Fruit fly (Drosophila melanogaster) whole organism, prepupa: ENCODE results near the gene CG13795.

ENCODE experiments used
- Blimp-1 ChIP-seq: fragments of 200-800 bp; sonication (Bioruptor generic); optimal IDR thresholded peaks from 3 replicates; lab custom pipeline; 2017; ENCODE audit warnings: missing biosample characterization, missing genetic modification characterization, mild to moderate bottlenecking, moderate library complexity, missing genetic modification reagents
- CG10631 ChIP-seq: fragments of 200-800 bp; sonication (Bioruptor generic); optimal IDR thresholded peaks from 2 replicates; lab custom pipeline; 2016; ENCODE audit warnings: missing biosample characterization, missing genetic modification characterization
- CG10669 ChIP-seq: fragments of 200-800 bp; sonication (Bioruptor generic); optimal IDR thresholded peaks from 3 replicates; lab custom pipeline; 2018; ENCODE audit warnings: missing biosample characterization, mild to moderate bottlenecking, missing genetic modification characterization, moderate library complexity
- CG11294 ChIP-seq: fragments of 200-800 bp; sonication (Bioruptor generic); IDR thresholded peaks from 2 replicates; pipeline ENCODE4 v1.3.6; 2022; ENCODE audit warnings: missing biosample characterization, missing genetic modification characterization
- CG11902 ChIP-seq: fragments of 200-800 bp; sonication (Bioruptor generic); optimal IDR thresholded peaks from 3 replicates; lab custom pipeline; 2016; ENCODE audit warnings: missing biosample characterization, missing genetic modification characterization
- CG31627 ChIP-seq: fragments of 200-800 bp; sonication (Bioruptor generic); optimal IDR thresholded peaks from 3 replicates; lab custom pipeline; 2016; ENCODE audit warnings: missing biosample characterization, missing genetic modification characterization
- CG34406 ChIP-seq: fragments of 200-800 bp; sonication (Bioruptor generic); optimal IDR thresholded peaks from 3 replicates; lab custom pipeline; 2016; ENCODE audit warnings: missing biosample characterization, missing genetic modification characterization
- CG3919 ChIP-seq: fragments of 200-800 bp; sonication (Bioruptor generic); optimal IDR thresholded peaks from 3 replicates; lab custom pipeline; 2016; ENCODE audit warnings: missing biosample characterization, missing genetic modification characterization
- CG4318 ChIP-seq: fragments of 200-800 bp; sonication (Bioruptor generic); optimal IDR thresholded peaks from 3 replicates; lab custom pipeline; 2017; ENCODE audit warnings: missing biosample characterization, mild to moderate bottlenecking, missing genetic modification characterization
- CG6163 ChIP-seq: fragments of 200-800 bp; sonication (Bioruptor generic); IDR thresholded peaks from 3 replicates; pipeline ENCODE4 v1.3.6; 2022; ENCODE audit warnings: missing biosample characterization, missing genetic modification characterization
- CG6276 ChIP-seq: fragments of 200-800 bp; sonication (Bioruptor generic); optimal IDR thresholded peaks from 2 replicates; lab custom pipeline; 2017; ENCODE audit warnings: missing biosample characterization, mild to moderate bottlenecking, missing genetic modification characterization
- CG6854 ChIP-seq: fragments of 200-800 bp; sonication (Bioruptor generic); optimal IDR thresholded peaks from 2 replicates; lab custom pipeline; 2017; ENCODE audit warnings: missing biosample characterization, mild to moderate bottlenecking, missing genetic modification characterization
- CG7368 ChIP-seq: fragments of 200-800 bp; sonication (Bioruptor generic); optimal IDR thresholded peaks from 3 replicates; lab custom pipeline; 2016; ENCODE audit warnings: missing biosample characterization, missing genetic modification characterization
- CG8119 ChIP-seq: fragments of 200-800 bp; sonication (Bioruptor generic); IDR thresholded peaks from 3 replicates; pipeline ENCODE4 v1.3.6; 2022; ENCODE audit warnings: missing biosample characterization, missing genetic modification characterization
- CG8319 ChIP-seq: fragments of 200-800 bp; sonication (Bioruptor generic); optimal IDR thresholded peaks from 3 replicates; lab custom pipeline; 2016; ENCODE audit warnings: missing biosample characterization, missing genetic modification characterization
- CG8632 ChIP-seq: fragments of 200-800 bp; sonication (Bioruptor generic); optimal IDR thresholded peaks from 3 replicates; lab custom pipeline; 2016; ENCODE audit warnings: missing biosample characterization, missing genetic modification characterization
- CG9139 ChIP-seq: fragments of 200-800 bp; sonication (Bioruptor generic); optimal IDR thresholded peaks from 3 replicates; lab custom pipeline; 2017; ENCODE audit warnings: missing biosample characterization, mild to moderate bottlenecking, missing genetic modification characterization
- Eip75B ChIP-seq: fragments of 200-800 bp; sonication (Bioruptor generic); optimal IDR thresholded peaks from 3 replicates; lab custom pipeline; 2016; ENCODE audit warnings: missing biosample characterization, missing genetic modification characterization
- Ets21C ChIP-seq: fragments of 200-800 bp; sonication (Bioruptor generic); optimal IDR thresholded peaks from 3 replicates; lab custom pipeline; 2016; ENCODE audit warnings: missing biosample characterization, missing genetic modification characterization
- Ets96B ChIP-seq: fragments of 200-800 bp; optimal IDR thresholded peaks from 2 replicates; lab custom pipeline; 2019; ENCODE audit warnings: missing biosample characterization, mild to moderate bottlenecking, missing genetic modification characterization, moderate library complexity
- Hr38 ChIP-seq: sonication (Bioruptor generic); optimal IDR thresholded peaks from 2 replicates; lab custom pipeline; 2016; ENCODE audit warnings: missing biosample characterization, missing genetic modification characterization
- Hr39 ChIP-seq: fragments of 200-800 bp; sonication (Bioruptor generic); optimal IDR thresholded peaks from 2 replicates; lab custom pipeline; 2016; ENCODE audit warnings: missing biosample characterization, missing genetic modification characterization
- Hr4 ChIP-seq: fragments of 200-800 bp; sonication (Bioruptor generic); optimal IDR thresholded peaks from 3 replicates; lab custom pipeline; 2016; ENCODE audit warnings: missing biosample characterization, missing genetic modification characterization
- Lpt ChIP-seq: fragments of 200-800 bp; sonication (Bioruptor generic); optimal IDR thresholded peaks from 3 replicates; lab custom pipeline; 2016; ENCODE audit warnings: missing biosample characterization, missing genetic modification characterization
- Sox102F ChIP-seq: fragments of 200-800 bp; sonication (Bioruptor generic); optimal IDR thresholded peaks from 2 replicates; lab custom pipeline; 2016; ENCODE audit warnings: missing biosample characterization, mild to moderate bottlenecking, missing genetic modification characterization
- Sox14 ChIP-seq: fragments of 200-800 bp; sonication (Bioruptor generic); optimal IDR thresholded peaks from 3 replicates; lab custom pipeline; 2016; ENCODE audit warnings: missing biosample characterization, missing genetic modification characterization
- Sox15 ChIP-seq: fragments of 200-800 bp; sonication (Bioruptor generic); optimal IDR thresholded peaks from 3 replicates; lab custom pipeline; 2016; ENCODE audit warnings: missing biosample characterization, missing genetic modification characterization
- acj6 ChIP-seq: fragments of 200-800 bp; sonication (Bioruptor generic); optimal IDR thresholded peaks from 3 replicates; lab custom pipeline; 2016; ENCODE audit warnings: missing biosample characterization, missing genetic modification characterization
- dsx ChIP-seq: fragments of 200-800 bp; optimal IDR thresholded peaks from 3 replicates; lab custom pipeline; 2019; ENCODE audit warnings: missing biosample characterization, mild to moderate bottlenecking, missing genetic modification characterization, moderate library complexity; ENCODE audit not compliant: poor library complexity, severe bottlenecking
- eg ChIP-seq: fragments of 200-800 bp; sonication (Bioruptor generic); IDR thresholded peaks from 3 replicates; pipeline ENCODE4 v1.3.6; 2022; ENCODE audit warnings: missing biosample characterization, missing genetic modification characterization
- esn ChIP-seq: fragments of 200-800 bp; sonication (Bioruptor generic); optimal IDR thresholded peaks from 2 replicates; lab custom pipeline; 2016; ENCODE audit warnings: missing biosample characterization, mild to moderate bottlenecking, missing genetic modification characterization, moderate library complexity
- fd59A ChIP-seq: fragments of 200-800 bp; sonication (Bioruptor generic); optimal IDR thresholded peaks from 2 replicates; lab custom pipeline; 2017; ENCODE audit warnings: missing biosample characterization, mild to moderate bottlenecking, missing genetic modification characterization, missing genetic modification reagents
- fd85E ChIP-seq: fragments of 200-800 bp; sonication (Bioruptor generic); optimal IDR thresholded peaks from 3 replicates; lab custom pipeline; 2016; ENCODE audit warnings: missing biosample characterization, missing genetic modification characterization
- pdm3 ChIP-seq: fragments of 200-800 bp; sonication (Bioruptor generic); optimal IDR thresholded peaks from 3 replicates; lab custom pipeline; 2016; ENCODE audit warnings: missing biosample characterization, missing genetic modification characterization
- spab ChIP-seq: fragments of 200-800 bp; sonication (Bioruptor generic); optimal IDR thresholded peaks from 2 replicates; lab custom pipeline; 2017; ENCODE audit warnings: missing biosample characterization, mild to moderate bottlenecking, missing genetic modification characterization, missing genetic modification reagents
- ss ChIP-seq, 2 experiments: fragments of 200-800 bp; sonication (Bioruptor generic); optimal IDR thresholded peaks; 2 replicates in 1 of 2; 3 replicates in 1 of 2; lab custom pipeline; 2017 to 2018; ENCODE audit warnings: mild to moderate bottlenecking in 2 of 2, missing biosample characterization in 2 of 2, missing genetic modification characterization in 2 of 2, moderate library complexity in 1 of 2
- svp ChIP-seq: fragments of 200-800 bp; sonication (Bioruptor generic); peaks from one replicate; lab custom pipeline; 2016; ENCODE audit warnings: missing biosample characterization, missing genetic modification characterization
- vri ChIP-seq: fragments of 200-800 bp; sonication (Bioruptor generic); optimal IDR thresholded peaks from 3 replicates; lab custom pipeline; 2016; ENCODE audit warnings: missing biosample characterization, mild to moderate bottlenecking, missing genetic modification characterization

Gene CG13795

dm6 chr2L:7702383-7703188 is 23.5 kb downstream of the CG13795 start, which contains the start of gene Tep3 (continued):
- TF ChIP-seq CG8119 (GFP tag; lab: Robert Waterston, UW) (no peak), CG6276 (GFP tag; lab: Kevin White, UChicago) (peak; percentile 34), CG31627 (GFP tag; lab: Kevin White, UChicago) (peak; percentile 43), eg (GFP tag; lab: Robert Waterston, UW) (peak; percentile 55), spab (GFP tag; lab: Kevin White, UChicago) (no peak), CG7368 (GFP tag; lab: Kevin White, UChicago) (no peak), fd85E (GFP tag; lab: Kevin White, UChicago) (no peak), CG34406 (peak; percentile 46), Hr39 (GFP tag; lab: Kevin White, UChicago) (peak; percentile 48), CG3919 (peak; percentile 65), CG10669 (peak; percentile 51), CG8319 (GFP tag; lab: Kevin White, UChicago) (no peak), CG6854 (peak; percentile 85), CG9139 (GFP tag; lab: Kevin White, UChicago) (peak; percentile 10), Hr38 (GFP tag; lab: Kevin White, UChicago) (no peak)

- TF ChIP-seq Blimp-1 (GFP tag; lab: Kevin White, UChicago) (no peak), CG4318 (GFP tag; lab: Kevin White, UChicago) (no peak), Sox15 (GFP tag; lab: Kevin White, UChicago) (no peak), vri (GFP tag; lab: Kevin White, UChicago) (no peak), CG8319 (GFP tag; lab: Kevin White, UChicago) (no peak), CG7368 (GFP tag; lab: Kevin White, UChicago) (no peak), spab (GFP tag; lab: Kevin White, UChicago) (no peak), CG31627 (GFP tag; lab: Kevin White, UChicago) (no peak), CG6276 (GFP tag; lab: Kevin White, UChicago) (no peak), CG8632 (GFP tag; lab: Kevin White, UChicago) (no peak), Ets21C (GFP tag; lab: Kevin White, UChicago) (no peak), fd85E (GFP tag; lab: Kevin White, UChicago) (no peak), pdm3 (GFP tag; lab: Kevin White, UChicago) (no peak), fd59A (GFP tag; lab: Kevin White, UChicago) (no peak), acj6 (GFP tag; lab: Kevin White, UChicago) (no peak), esn (GFP tag; lab: Kevin White, UChicago) (peak; percentile 25), Sox14 (peak; percentile 80), dsx (GFP tag; lab: Kevin White, UChicago) (peak; percentile 27), ss (GFP tag; optimal IDR thresholded peaks at IDR 0.05; lab: Kevin White, UChicago) (no peak), CG6854 (no peak), Ets96B (tag; lab: Kevin White, UChicago) (no peak), svp (GFP tag; lab: Kevin White, UChicago) (peak; percentile 97), Hr39 (GFP tag; lab: Kevin White, UChicago) (no peak), CG3919 (no peak), CG6163 (GFP tag; lab: Robert Waterston, UW) (peak; percentile 49; the same call in 1 of the 3 replicates), Sox102F (GFP tag; lab: Kevin White, UChicago) (peak; percentile 48), Eip75B (no peak), CG10631 (GFP tag; lab: Kevin White, UChicago) (no peak), Hr4 (no peak), CG11902 (GFP tag; lab: Kevin White, UChicago) (no peak), Hr38 (GFP tag; lab: Kevin White, UChicago) (no peak), CG11294 (GFP tag; lab: Robert Waterston, UW) (no peak), Lpt (GFP tag; lab: Kevin White, UChicago) (no peak), CG9139 (GFP tag; lab: Kevin White, UChicago) (peak; percentile 6)
Measured at dm6 chr2L:7701417-7701816, 24.7 kb downstream of the CG13795 start, which contains the start of gene Tep2. TSS of gene Tep2 (minus strand) at chr2L:7701601.
